Fruit fly (Drosophila melanogaster) whole organism, adult: ENCODE measurements around the gene Atg8b.

Source experiments
- CG11617 ChIP-seq: fragments of 200-800 bp; sonication (Bioruptor generic); optimal IDR thresholded peaks from 2 replicates; lab custom pipeline; 2017; ENCODE audit warnings: mild to moderate bottlenecking, missing biosample characterization, missing genetic modification reagents, missing genetic modification characterization
- CG12768 ChIP-seq: fragments of 200-800 bp; sonication (Bioruptor generic); optimal IDR thresholded peaks from 2 replicates; lab custom pipeline; 2017; ENCODE audit warnings: missing biosample characterization, missing genetic modification characterization, mild to moderate bottlenecking, moderate library complexity, missing genetic modification reagents
- CG14711 ChIP-seq: fragments of 200-800 bp; sonication (Bioruptor generic); optimal IDR thresholded peaks from 2 replicates; lab custom pipeline; 2018; ENCODE audit warnings: missing biosample characterization, mild to moderate bottlenecking, missing genetic modification characterization, moderate library complexity
- CG1620 ChIP-seq: fragments of 200-800 bp; sonication (Bioruptor generic); optimal IDR thresholded peaks from 2 replicates; lab custom pipeline; 2016; ENCODE audit warnings: missing biosample characterization, missing genetic modification characterization
- CG33017 ChIP-seq: fragments of 200-800 bp; sonication (Bioruptor generic); optimal IDR thresholded peaks from 2 replicates; lab custom pipeline; 2018; ENCODE audit warnings: missing biosample characterization, mild to moderate bottlenecking, missing genetic modification characterization, moderate library complexity
- CG5204 ChIP-seq: fragments of 200-800 bp; sonication (Bioruptor generic); optimal IDR thresholded peaks from 2 replicates; lab custom pipeline; 2016; ENCODE audit warnings: missing biosample characterization, missing genetic modification characterization
- CG7045 ChIP-seq: fragments of 200-800 bp; sonication (Bioruptor generic); optimal IDR thresholded peaks from 2 replicates; lab custom pipeline; 2017; ENCODE audit warnings: missing biosample characterization, mild to moderate bottlenecking, missing genetic modification characterization
- CG7101 ChIP-seq: fragments of 200-800 bp; sonication (Bioruptor generic); optimal IDR thresholded peaks from 2 replicates; lab custom pipeline; 2018; ENCODE audit warnings: missing biosample characterization, mild to moderate bottlenecking, missing genetic modification characterization, moderate library complexity
- Clk ChIP-seq: fragments of 200-800 bp; sonication (Bioruptor generic); optimal IDR thresholded peaks from 2 replicates; lab custom pipeline; 2017; ENCODE audit warnings: missing biosample characterization, missing genetic modification characterization
- Crg-1 ChIP-seq: fragments of 200-800 bp; sonication (Bioruptor generic); optimal IDR thresholded peaks from 2 replicates; lab custom pipeline; 2016; ENCODE audit warnings: missing biosample characterization, missing genetic modification characterization
- Hr96 ChIP-seq: fragments of 200-800 bp; sonication (Bioruptor generic); optimal IDR thresholded peaks from 2 replicates; lab custom pipeline; 2016; ENCODE audit warnings: missing biosample characterization, missing genetic modification characterization
- Mnt ChIP-seq: fragments of 200-800 bp; sonication (Bioruptor generic); optimal IDR thresholded peaks from 2 replicates; lab custom pipeline; 2016; ENCODE audit warnings: missing biosample characterization, mild to moderate bottlenecking, missing genetic modification characterization
- bab1 ChIP-seq: fragments of 200-800 bp; sonication (Bioruptor generic); optimal IDR thresholded peaks from 3 replicates; lab custom pipeline; 2019; ENCODE audit warnings: missing biosample characterization, mild to moderate bottlenecking, missing genetic modification characterization, moderate library complexity
- cic ChIP-seq: fragments of 200-800 bp; sonication (Bioruptor generic); optimal IDR thresholded peaks from 2 replicates; lab custom pipeline; 2017; ENCODE audit warnings: missing biosample characterization, mild to moderate bottlenecking, missing genetic modification characterization, moderate library complexity
- cnc ChIP-seq, 2 experiments: fragments of >200 bp; optimal IDR thresholded peaks; 2 replicates each; lab custom pipeline; 2017
- kay ChIP-seq: fragments of 200-800 bp; sonication (Bioruptor generic); peaks from one replicate; lab custom pipeline; 2016; ENCODE audit warnings: missing biosample characterization, missing genetic modification characterization, borderline replicate concordance
- ovo ChIP-seq: fragments of 200-800 bp; sonication (Bioruptor generic); optimal IDR thresholded peaks from 2 replicates; lab custom pipeline; 2016; ENCODE audit warnings: missing biosample characterization, missing genetic modification characterization
- pad ChIP-seq: fragments of 200-800 bp; sonication (Bioruptor generic); optimal IDR thresholded peaks from 3 replicates; lab custom pipeline; 2017; ENCODE audit warnings: missing biosample characterization, missing genetic modification characterization, mild to moderate bottlenecking, moderate library complexity, missing genetic modification reagents
- tj ChIP-seq: fragments of 200-800 bp; sonication (Bioruptor generic); optimal IDR thresholded peaks from 3 replicates; lab custom pipeline; 2017; ENCODE audit warnings: missing biosample characterization, mild to moderate bottlenecking, missing genetic modification characterization, moderate library complexity
- toe ChIP-seq: fragments of 200-800 bp; sonication (Bioruptor generic); optimal IDR thresholded peaks from 2 replicates; lab custom pipeline; 2016; ENCODE audit warnings: missing biosample characterization, missing genetic modification characterization

Gene Atg8b

DNA sequence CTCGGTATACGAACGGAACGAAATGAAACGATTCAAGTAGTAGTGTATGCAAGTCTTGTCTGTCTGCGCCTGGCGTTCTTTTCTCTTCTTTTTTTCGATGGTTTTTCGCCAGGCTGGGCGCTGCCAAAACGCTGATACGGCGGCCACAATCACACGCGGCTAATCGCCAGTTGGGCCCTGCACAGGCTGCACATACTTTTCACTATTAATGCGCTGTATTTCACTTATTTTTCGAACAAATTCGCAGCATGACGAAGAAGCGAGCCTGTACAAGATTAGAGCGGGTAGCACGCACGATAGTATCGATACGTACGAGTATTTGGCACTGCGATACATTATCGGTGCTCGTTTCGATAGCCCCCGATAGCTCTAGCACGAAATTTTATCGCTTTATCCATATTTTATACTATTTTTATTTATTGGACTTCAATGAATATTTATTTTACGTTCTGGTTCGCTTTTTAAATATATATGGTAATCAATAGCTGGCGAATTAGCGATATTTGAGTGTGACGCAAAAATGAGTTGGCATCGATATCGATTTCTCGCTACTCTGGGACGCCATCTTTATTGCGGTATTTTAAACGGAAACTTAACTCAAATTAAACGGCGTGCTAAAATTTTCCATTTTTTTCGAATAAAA is 6.7 kb downstream of the Atg8b start, which contains the start of gene osa:
Gene osa (minus strand): TSS at position 300 of the 643 bp plus-strand sequence.
- peak; percentile 14 for TF ChIP-seq CG7101 (tag; lab: Kevin White, UChicago)
- peak; percentile 33 for TF ChIP-seq CG14711
- TF ChIP-seq ovo (GFP tag; lab: Kevin White, UChicago): peak; percentile 49
- TF ChIP-seq CG12768 (GFP tag; lab: Kevin White, UChicago): no peak
- no peak for TF ChIP-seq CG7045 (GFP tag; lab: Kevin White, UChicago)
- TF ChIP-seq cic (GFP tag; lab: Kevin White, UChicago): no peak
- peak; percentile 40 for TF ChIP-seq Hr96
- peak; percentile 18 for TF ChIP-seq Mnt (GFP tag; lab: Kevin White, UChicago)
- TF ChIP-seq kay: no peak
- TF ChIP-seq Crg-1 (GFP tag; lab: Kevin White, UChicago): peak; percentile 46
- peak; percentile 10 for TF ChIP-seq CG1620 (GFP tag; lab: Kevin White, UChicago)
- peak; percentile 33 for TF ChIP-seq CG5204
- TF ChIP-seq bab1: peak; percentile 61
- no peak for TF ChIP-seq CG33017 (tag; lab: Kevin White, UChicago)
- no peak for TF ChIP-seq cnc (optimal IDR thresholded peaks at IDR 0.05; lab: Kevin White, UChicago)
- TF ChIP-seq Clk (GFP tag; lab: Kevin White, UChicago): no peak
- TF ChIP-seq CG11617 (GFP tag; lab: Kevin White, UChicago): no peak
- TF ChIP-seq tj (GFP tag; lab: Kevin White, UChicago): no peak
- no peak for TF ChIP-seq pad (GFP tag; lab: Kevin White, UChicago)
- TF ChIP-seq toe (GFP tag; lab: Kevin White, UChicago): peak; percentile 56

- TF ChIP-seq CG7045 (GFP tag; lab: Kevin White, UChicago): peak; percentile 27
- peak; percentile 70 for TF ChIP-seq pad (GFP tag; lab: Kevin White, UChicago)
- TF ChIP-seq CG1620 (GFP tag; lab: Kevin White, UChicago): peak; percentile 21
- TF ChIP-seq CG12768 (GFP tag; lab: Kevin White, UChicago): peak; percentile 58
- peak; percentile 49 for TF ChIP-seq Clk (GFP tag; lab: Kevin White, UChicago)
- peak; percentile 66 for TF ChIP-seq Crg-1 (GFP tag; lab: Kevin White, UChicago)
- peak; percentile 74 for TF ChIP-seq cic (GFP tag; lab: Kevin White, UChicago)
- peak; percentile 58 for TF ChIP-seq tj (GFP tag; lab: Kevin White, UChicago)
- TF ChIP-seq toe (GFP tag; lab: Kevin White, UChicago): peak; percentile 11
- TF ChIP-seq ovo (GFP tag; lab: Kevin White, UChicago): peak; percentile 55
- no peak for TF ChIP-seq cnc (optimal IDR thresholded peaks at IDR 0.05; lab: Kevin White, UChicago)
- no peak for TF ChIP-seq kay
- peak; percentile 99 for TF ChIP-seq CG14711
- TF ChIP-seq bab1: peak; percentile 58
- peak; percentile 47 for TF ChIP-seq CG7101 (tag; lab: Kevin White, UChicago)
- TF ChIP-seq Mnt (GFP tag; lab: Kevin White, UChicago): peak; percentile 77
- TF ChIP-seq CG5204: no peak
- peak; percentile 34 for TF ChIP-seq CG33017 (tag; lab: Kevin White, UChicago)
- peak; percentile 41 for TF ChIP-seq CG11617 (GFP tag; lab: Kevin White, UChicago)
- peak; percentile 44 for TF ChIP-seq Hr96
Observed at dm6 chr3R:17716858-17717596, 7.8 kb downstream of the Atg8b start.

- TF ChIP-seq CG7101 (tag; lab: Kevin White, UChicago) (no peak), CG5204 (no peak), pad (GFP tag; lab: Kevin White, UChicago) (peak; percentile 92), bab1 (no peak), tj (GFP tag; lab: Kevin White, UChicago) (no peak), CG12768 (GFP tag; lab: Kevin White, UChicago) (no peak), CG1620 (GFP tag; lab: Kevin White, UChicago) (no peak)
Observed at dm6 chr3R:17714773-17715344, 10.0 kb downstream of the Atg8b start.

DNA sequence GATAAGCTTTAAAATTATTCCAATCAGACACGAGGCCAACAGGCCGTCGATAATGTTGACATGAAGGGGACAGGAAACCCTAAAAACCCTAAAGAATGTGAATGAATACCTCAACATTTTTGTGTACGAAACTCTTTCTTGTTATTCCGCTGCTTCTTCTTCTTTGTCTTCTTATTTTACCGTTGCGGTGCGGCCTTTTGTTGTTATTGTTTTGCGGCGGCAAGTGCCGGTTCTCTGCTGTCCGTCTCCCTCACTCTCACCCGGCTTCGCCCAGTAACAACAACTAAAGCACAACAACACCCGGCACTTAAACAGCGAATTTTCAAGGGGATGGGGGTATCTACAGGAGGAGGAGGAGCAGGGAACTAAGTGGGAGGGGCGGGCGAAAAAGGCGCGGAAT is 10.5 kb downstream of the Atg8b start:
- TF ChIP-seq bab1 (no peak), Hr96 (no peak), kay (no peak), CG7101 (tag; lab: Kevin White, UChicago) (no peak), CG14711 (peak; percentile 58), tj (GFP tag; lab: Kevin White, UChicago) (peak; percentile 56), CG5204 (no peak), cnc (optimal IDR thresholded peaks at IDR 0.05; lab: Kevin White, UChicago) (no peak), cic (GFP tag; lab: Kevin White, UChicago) (peak; percentile 33), CG1620 (GFP tag; lab: Kevin White, UChicago) (no peak), CG12768 (GFP tag; lab: Kevin White, UChicago) (no peak), Clk (GFP tag; lab: Kevin White, UChicago) (no peak), toe (GFP tag; lab: Kevin White, UChicago) (no peak), CG7045 (GFP tag; lab: Kevin White, UChicago) (no peak), CG11617 (GFP tag; lab: Kevin White, UChicago) (no peak), Crg-1 (GFP tag; lab: Kevin White, UChicago) (no peak), Mnt (GFP tag; lab: Kevin White, UChicago) (no peak), pad (GFP tag; lab: Kevin White, UChicago) (no peak), CG33017 (tag; lab: Kevin White, UChicago) (no peak), ovo (GFP tag; lab: Kevin White, UChicago) (peak; percentile 53)
